Worm (Caenorhabditis elegans): ENCODE measurements around the gene vps-15.

Gene vps-15

DNA sequence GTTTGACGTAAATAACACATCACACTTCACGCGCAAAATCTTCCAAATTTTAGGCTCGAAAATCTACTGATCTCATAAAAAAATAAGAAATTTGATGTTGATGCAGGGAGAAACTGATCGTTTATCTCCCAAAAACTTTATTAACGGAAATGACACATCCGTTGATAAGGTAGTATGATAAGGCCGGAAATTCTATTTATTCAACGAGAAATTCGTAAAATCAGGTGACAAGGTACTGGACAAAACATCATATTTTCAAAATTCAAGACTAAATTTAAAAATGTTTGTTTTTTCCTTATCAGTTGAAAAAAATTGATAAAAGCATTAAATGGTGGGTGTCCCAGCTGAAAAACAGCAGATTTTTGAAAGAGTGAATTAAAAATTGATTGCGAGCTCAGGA lies 55.8 kb downstream of the vps-15 start:
- no peak for TF ChIP-seq tbx-2 (tag; optimal IDR thresholded peaks at IDR 0.05)
- TF ChIP-seq ceh-28 (tag; optimal IDR thresholded peaks at IDR 0.05), result no peak
- no peak for TF ChIP-seq nhr-237 (tag; optimal IDR thresholded peaks at IDR 0.05)
- TF ChIP-seq nhr-11 (tag; optimal IDR thresholded peaks at IDR 0.05), result no peak
- no peak for TF ChIP-seq ztf-4 (tag; optimal IDR thresholded peaks at IDR 0.05)
- no peak for TF ChIP-seq nhr-25 (tag; optimal IDR thresholded peaks at IDR 0.05)
- TF ChIP-seq pha-4 (tag; optimal IDR thresholded peaks at IDR 0.05), result no peak
- no peak for TF ChIP-seq nhr-76 (tag; optimal IDR thresholded peaks at IDR 0.05)
- peak; percentile 39 for TF ChIP-seq pqm-1 (tag; optimal IDR thresholded peaks at IDR 0.05)
- TF ChIP-seq sea-2 (GFP tag; optimal IDR thresholded peaks at IDR 0.05), result no peak
- no peak for TF ChIP-seq nfya-1 (tag; optimal IDR thresholded peaks at IDR 0.05; ENCODE audit: insufficient read depth)
- no peak for TF ChIP-seq zag-1 (tag; optimal IDR thresholded peaks at IDR 0.05)
- no peak for TF ChIP-seq elt-3 (tag; optimal IDR thresholded peaks at IDR 0.05)
- TF ChIP-seq mml-1 (tag; optimal IDR thresholded peaks at IDR 0.05), result no peak
- peak; percentile 52 for TF ChIP-seq elt-2 (tag; optimal IDR thresholded peaks at IDR 0.05)
- no peak for TF ChIP-seq lsy-12 (tag; optimal IDR thresholded peaks at IDR 0.05)
- no peak for TF ChIP-seq nhr-12 (tag; optimal IDR thresholded peaks at IDR 0.05)

Data from whole organism, L3 larva.